Worm (Caenorhabditis elegans) whole organism, late embryonic: ENCODE results near the gene gei-6.

Experiments used
- C08G9.2 ChIP-seq: sonication (generic microtip); optimal IDR thresholded peaks from 2 replicates; lab custom pipeline; 2016; ENCODE audit warnings: mild to moderate bottlenecking, missing genetic modification characterization, moderate library complexity, missing compliant biosample characterization
- C38D4.7 ChIP-seq: fragments of 200-800 bp; sonication (Bioruptor generic); optimal IDR thresholded peaks from 2 replicates; lab custom pipeline; 2018; ENCODE audit warnings: mild to moderate bottlenecking, missing genetic modification characterization, moderate library complexity, missing compliant biosample characterization
- K02D7.2 ChIP-seq: sonication (generic microtip); optimal IDR thresholded peaks from 2 replicates; lab custom pipeline; 2017; ENCODE audit warnings: mild to moderate bottlenecking, missing genetic modification characterization, missing compliant biosample characterization
- T23F11.4 ChIP-seq: fragments of 200-800 bp; sonication (Bioruptor generic); optimal IDR thresholded peaks from 2 replicates; lab custom pipeline; 2018; ENCODE audit warnings: mild to moderate bottlenecking, missing genetic modification characterization, missing compliant biosample characterization
- ama-1 ChIP-seq: fragments of 150-350 bp; optimal IDR thresholded peaks from 2 replicates; lab custom pipeline; 2014
- ceh-14 ChIP-seq: sonication (generic microtip); optimal IDR thresholded peaks from 2 replicates; lab custom pipeline; 2016; ENCODE audit warnings: missing genotype, missing genetic modification characterization, missing compliant biosample characterization
- ceh-18 ChIP-seq: sonication (generic microtip); optimal IDR thresholded peaks from 2 replicates; lab custom pipeline; 2016; ENCODE audit warnings: missing genetic modification characterization, missing compliant biosample characterization
- ceh-19 ChIP-seq: fragments of 200-800 bp; sonication (Bioruptor generic); optimal IDR thresholded peaks from 2 replicates; lab custom pipeline; 2018; ENCODE audit warnings: mild to moderate bottlenecking, missing genetic modification characterization, missing compliant biosample characterization
- ceh-2 ChIP-seq: sonication (generic microtip); optimal IDR thresholded peaks from 2 replicates; lab custom pipeline; 2016; ENCODE audit warnings: missing genotype, missing genetic modification characterization, missing compliant biosample characterization
- ceh-30 ChIP-seq: fragments of 150-350 bp; optimal IDR thresholded peaks from 2 replicates; lab custom pipeline; 2014; ENCODE audit warnings: missing biosample characterization, missing genetic modification characterization
- ceh-31 ChIP-seq: sonication (generic microtip); optimal IDR thresholded peaks from 2 replicates; lab custom pipeline; 2016; ENCODE audit warnings: missing genetic modification characterization, missing compliant biosample characterization
- ceh-48 ChIP-seq: sonication (generic microtip); optimal IDR thresholded peaks from 2 replicates; lab custom pipeline; 2016; ENCODE audit warnings: missing genetic modification characterization, inconsistent platforms, missing compliant biosample characterization
- che-1 ChIP-seq: sonication (generic microtip); optimal IDR thresholded peaks from 2 replicates; lab custom pipeline; 2016; ENCODE audit warnings: mild to moderate bottlenecking, missing genetic modification characterization, missing compliant biosample characterization
- dve-1 ChIP-seq: sonication (generic microtip); optimal IDR thresholded peaks from 2 replicates; lab custom pipeline; 2017; ENCODE audit warnings: antibody characterized with exemption, mild to moderate bottlenecking, missing genetic modification characterization, missing compliant biosample characterization
- elt-2 ChIP-seq: sonication (generic microtip); optimal IDR thresholded peaks from 2 replicates; lab custom pipeline; 2016; ENCODE audit warnings: missing genetic modification reagents, missing genetic modification characterization, missing compliant biosample characterization
- elt-4 ChIP-seq: sonication (generic microtip); optimal IDR thresholded peaks from 2 replicates; lab custom pipeline; 2016; ENCODE audit warnings: missing genetic modification characterization, missing compliant biosample characterization
- ets-4 ChIP-seq: sonication (generic microtip); optimal IDR thresholded peaks from 2 replicates; lab custom pipeline; 2016; ENCODE audit warnings: missing genetic modification characterization, missing compliant biosample characterization
- fkh-6 ChIP-seq: sonication (generic microtip); optimal IDR thresholded peaks from 2 replicates; lab custom pipeline; 2016; ENCODE audit warnings: missing genetic modification characterization, missing compliant biosample characterization
- gmeb-2 ChIP-seq: sonication (generic microtip); optimal IDR thresholded peaks from 2 replicates; lab custom pipeline; 2016; ENCODE audit warnings: missing genetic modification characterization, inconsistent platforms, missing compliant biosample characterization
- hlh-13 ChIP-seq: fragments of 200-800 bp; sonication (Bioruptor generic); optimal IDR thresholded peaks from 2 replicates; lab custom pipeline; 2018; ENCODE audit warnings: mild to moderate bottlenecking, missing genetic modification characterization, missing compliant biosample characterization
- hlh-15 ChIP-seq: sonication (generic microtip); optimal IDR thresholded peaks from 2 replicates; lab custom pipeline; 2016; ENCODE audit warnings: missing genetic modification characterization, missing compliant biosample characterization
- hlh-30 ChIP-seq: sonication (generic microtip); optimal IDR thresholded peaks from 2 replicates; lab custom pipeline; 2017; ENCODE audit warnings: antibody characterized with exemption, missing genetic modification characterization, missing compliant biosample characterization; ENCODE audit not compliant: insufficient read depth
- lim-6 ChIP-seq: sonication (generic microtip); optimal IDR thresholded peaks from 2 replicates; lab custom pipeline; 2016; ENCODE audit warnings: missing genetic modification characterization, missing compliant biosample characterization
- lin-11 ChIP-seq: fragments of 200-800 bp; sonication (Bioruptor generic); optimal IDR thresholded peaks from 2 replicates; lab custom pipeline; 2018; ENCODE audit warnings: mild to moderate bottlenecking, missing genetic modification characterization, missing compliant biosample characterization
- madf-2 ChIP-seq: sonication (generic microtip); optimal IDR thresholded peaks from 2 replicates; lab custom pipeline; 2017; ENCODE audit warnings: missing genetic modification characterization, missing compliant biosample characterization
- nfya-1 ChIP-seq: sonication (generic microtip); optimal IDR thresholded peaks from 2 replicates; lab custom pipeline; 2017; ENCODE audit warnings: missing genetic modification characterization, mild to moderate bottlenecking, missing compliant biosample characterization, antibody characterized with exemption, moderate library complexity
- nhr-232 ChIP-seq: sonication (generic microtip); optimal IDR thresholded peaks from 2 replicates; lab custom pipeline; 2016; ENCODE audit warnings: missing genetic modification characterization, missing compliant biosample characterization
- npax-4 ChIP-seq: sonication (generic microtip); optimal IDR thresholded peaks from 2 replicates; lab custom pipeline; 2016; ENCODE audit warnings: missing genetic modification characterization, missing compliant biosample characterization
- odd-2 ChIP-seq: sonication (generic microtip); optimal IDR thresholded peaks from 2 replicates; lab custom pipeline; 2017; ENCODE audit warnings: antibody characterized with exemption, mild to moderate bottlenecking, missing genetic modification characterization, missing compliant biosample characterization
- pax-1 ChIP-seq: fragments of 150-350 bp; optimal IDR thresholded peaks from 2 replicates; lab custom pipeline; 2014; ENCODE audit warnings: missing biosample characterization, missing genetic modification characterization
- pha-4 ChIP-seq: fragments of 150-350 bp; optimal IDR thresholded peaks from 2 replicates; lab custom pipeline; 2018; ENCODE audit warnings: missing biosample characterization, missing genetic modification reagents, missing genetic modification characterization
- sdc-2 ChIP-seq: sonication (generic microtip); optimal IDR thresholded peaks from 2 replicates; lab custom pipeline; 2016; ENCODE audit warnings: missing genotype, missing genetic modification characterization, missing compliant biosample characterization
- sox-4 ChIP-seq: sonication (generic microtip); optimal IDR thresholded peaks from 2 replicates; lab custom pipeline; 2017; ENCODE audit warnings: mild to moderate bottlenecking, missing genetic modification characterization, inconsistent platforms, missing compliant biosample characterization
- syd-9 ChIP-seq: sonication (generic microtip); optimal IDR thresholded peaks from 2 replicates; lab custom pipeline; 2016; ENCODE audit warnings: mild to moderate bottlenecking, missing genetic modification characterization, moderate library complexity, missing compliant biosample characterization
- tbx-2 ChIP-seq: sonication (generic microtip); optimal IDR thresholded peaks from 2 replicates; lab custom pipeline; 2016; ENCODE audit warnings: missing genetic modification characterization, missing compliant biosample characterization
- ttx-3 ChIP-seq: sonication (generic microtip); optimal IDR thresholded peaks from 2 replicates; lab custom pipeline; 2016; ENCODE audit warnings: missing genetic modification reagents, missing genetic modification characterization, missing compliant biosample characterization
- unc-3 ChIP-seq, 2 experiments: fragments of 200-800 bp in 1 of 2; sonication (Bioruptor generic) in 1 of 2; sonication (generic microtip) in 1 of 2; conservative IDR thresholded peaks in 1 of 2; optimal IDR thresholded peaks in 1 of 2; 2 replicates each; pipeline versions ENCODE4 v1.3.6 to Lab custom; 2016 to 2022; ENCODE audit warnings: missing compliant biosample characterization in 2 of 2, missing genetic modification characterization in 2 of 2, missing genetic modification reagents in 1 of 2
- unc-42 ChIP-seq: sonication (generic microtip); optimal IDR thresholded peaks from 2 replicates; lab custom pipeline; 2016; ENCODE audit warnings: missing genotype, missing genetic modification characterization, missing compliant biosample characterization
- unc-86 ChIP-seq: sonication (generic microtip); optimal IDR thresholded peaks from 2 replicates; lab custom pipeline; 2016; ENCODE audit warnings: missing genetic modification characterization, missing compliant biosample characterization
- ztf-16 ChIP-seq: sonication (generic microtip); optimal IDR thresholded peaks from 2 replicates; lab custom pipeline; 2017; ENCODE audit warnings: missing genetic modification characterization, missing compliant biosample characterization

Gene gei-6

ce11 chrV:7246951-7247350 is 16.3 kb upstream of the gei-6 start, which contains the start of gene C05C8.7:
Gene C05C8.7 (minus strand): TSS chrV:7247050.
- TF ChIP-seq odd-2 (tag; lab: Kevin White, UChicago) (no peak), ztf-16 (tag; lab: Kevin White, UChicago) (no peak), K02D7.2 (tag; lab: Kevin White, UChicago) (no peak), che-1 (no peak), ets-4 (tag; lab: Kevin White, UChicago) (no peak), C38D4.7 (no peak), gmeb-2 (tag; lab: Kevin White, UChicago) (no peak), pax-1 (no peak), fkh-6 (tag; lab: Kevin White, UChicago) (no peak), sdc-2 (no peak), unc-3 (GFP tag; conservative IDR thresholded peaks at IDR 0.05; lab: Robert Waterston, UW) (no peak), unc-3 (tag; optimal IDR thresholded peaks at IDR 0.05; lab: Kevin White, UChicago) (no peak), pha-4 (tag; lab: Kevin White, UChicago) (no peak)

- no peak for TF ChIP-seq ceh-2
- no peak for TF ChIP-seq ama-1
- no peak for TF ChIP-seq lim-6 (tag; lab: Kevin White, UChicago)
- TF ChIP-seq nfya-1 (tag; lab: Kevin White, UChicago) = no peak
- TF ChIP-seq dve-1 (tag; lab: Kevin White, UChicago) = no peak
- TF ChIP-seq elt-4 (tag; lab: Kevin White, UChicago) = no peak
- no peak for TF ChIP-seq hlh-13 (GFP tag; lab: Kevin White, UChicago)
- no peak for TF ChIP-seq npax-4 (tag; lab: Kevin White, UChicago)
- no peak for TF ChIP-seq ceh-18 (tag; lab: Kevin White, UChicago)
- no peak for TF ChIP-seq syd-9 (tag; lab: Kevin White, UChicago)
- no peak for TF ChIP-seq nhr-232
- no peak for TF ChIP-seq T23F11.4 (GFP tag; lab: Kevin White, UChicago)
- TF ChIP-seq madf-2 (tag; lab: Kevin White, UChicago) = no peak
- TF ChIP-seq C08G9.2 (tag; lab: Kevin White, UChicago) = no peak
- no peak for TF ChIP-seq che-1
- TF ChIP-seq unc-86 (tag; lab: Kevin White, UChicago) = no peak
- no peak for TF ChIP-seq hlh-15
- TF ChIP-seq hlh-30 (tag; lab: Kevin White, UChicago) = no peak
- no peak for TF ChIP-seq ets-4 (tag; lab: Kevin White, UChicago)
These were observed 8.8 kb upstream of the gei-6 start, which contains the start of gene C05C8.1 for ce11 chrV:7239471-7239870. Gene C05C8.1 (plus strand): TSS chrV:7239771.

- TF ChIP-seq lin-11 (tag; lab: Kevin White, UChicago) (no peak), ceh-31 (tag; lab: Kevin White, UChicago) (peak; percentile 57), ttx-3 (tag; lab: Kevin White, UChicago) (no peak), ceh-19 (GFP tag; lab: Kevin White, UChicago) (no peak), unc-42 (tag; lab: Kevin White, UChicago) (peak; percentile 59), sox-4 (no peak), ceh-30 (no peak), elt-2 (tag; lab: Kevin White, UChicago) (peak; percentile 36), ztf-16 (tag; lab: Kevin White, UChicago) (peak; percentile 7), tbx-2 (tag; lab: Kevin White, UChicago) (no peak), ceh-48 (tag; lab: Kevin White, UChicago) (no peak), elt-4 (tag; lab: Kevin White, UChicago) (no peak), nfya-1 (tag; lab: Kevin White, UChicago) (peak; percentile 82), ceh-14 (tag; lab: Kevin White, UChicago) (peak; percentile 25), pax-1 (peak; percentile 74), ceh-18 (tag; lab: Kevin White, UChicago) (peak; percentile 58)
- TF ChIP-seq, all 69 proteins: peak for 8
These were observed 6.5 kb upstream of the gei-6 start, which contains the start of gene hyls-1 for ce11 chrV:7237133-7237532. Gene hyls-1 (plus strand): TSS chrV:7237381.
